Fruit fly (Drosophila melanogaster) whole organism, embryonic: ENCODE results near the gene CAHbeta.

Experiments used
- Adf1 ChIP-seq: fragments of 200-800 bp; sonication (Bioruptor generic); IDR thresholded peaks from 2 replicates; pipeline ENCODE4 v1.3.6; 2022; ENCODE audit warnings: missing biosample characterization, missing genetic modification characterization
- CG10147 ChIP-seq: fragments of 200-800 bp; sonication (Bioruptor generic); optimal IDR thresholded peaks from 2 replicates; lab custom pipeline; 2019; ENCODE audit warnings: missing biosample characterization, mild to moderate bottlenecking, missing genetic modification characterization, moderate library complexity
- CG10209 ChIP-seq: fragments of 200-800 bp; sonication (Bioruptor generic); optimal IDR thresholded peaks from 3 replicates; lab custom pipeline; 2017; ENCODE audit warnings: missing biosample characterization, mild to moderate bottlenecking, missing genetic modification characterization, missing genetic modification reagents
- CG10431 ChIP-seq: fragments of 200-800 bp; sonication (Bioruptor generic); optimal IDR thresholded peaks from 3 replicates; lab custom pipeline; 2018; ENCODE audit warnings: missing biosample characterization, mild to moderate bottlenecking, missing genetic modification characterization
- CG12236 ChIP-seq: fragments of 200-800 bp; sonication (Bioruptor generic); optimal IDR thresholded peaks from 2 replicates; lab custom pipeline; 2016; ENCODE audit warnings: missing biosample characterization, missing genetic modification characterization
- CG1603 ChIP-seq: fragments of 200-800 bp; sonication (Bioruptor generic); optimal IDR thresholded peaks from 2 replicates; lab custom pipeline; 2019; ENCODE audit warnings: missing biosample characterization, mild to moderate bottlenecking, missing genetic modification characterization, moderate library complexity
- CG17568 ChIP-seq: fragments of 200-800 bp; sonication (Bioruptor generic); optimal IDR thresholded peaks from 2 replicates; lab custom pipeline; 2018; ENCODE audit warnings: missing biosample characterization, mild to moderate bottlenecking, missing genetic modification characterization, moderate library complexity
- CG17802 ChIP-seq: fragments of 200-800 bp; sonication (Bioruptor generic); optimal IDR thresholded peaks from 2 replicates; lab custom pipeline; 2018; ENCODE audit warnings: missing biosample characterization, mild to moderate bottlenecking, missing genetic modification characterization, moderate library complexity
- CG18011 ChIP-seq: fragments of 200-800 bp; sonication (Bioruptor generic); optimal IDR thresholded peaks from 2 replicates; lab custom pipeline; 2017; ENCODE audit warnings: missing biosample characterization, missing genetic modification characterization, mild to moderate bottlenecking, moderate library complexity, missing genotype
- CG2120 ChIP-seq: fragments of 200-800 bp; sonication (Bioruptor generic); optimal IDR thresholded peaks from 3 replicates; lab custom pipeline; 2016; ENCODE audit warnings: missing biosample characterization, missing genetic modification characterization
- CG34224 ChIP-seq: fragments of 200-800 bp; sonication (Bioruptor generic); IDR thresholded peaks from 3 replicates; pipeline ENCODE4 v1.3.6; 2022; ENCODE audit warnings: missing biosample characterization, missing genetic modification characterization; ENCODE audit not compliant: partially characterized antibody
- CG3726 ChIP-seq: fragments of 200-800 bp; sonication (Bioruptor generic); IDR thresholded peaks from 3 replicates; pipeline ENCODE4, ENCODE4 v1.3.6; 2022; ENCODE audit warnings: missing biosample characterization, missing genetic modification characterization
- CG6272 ChIP-seq: fragments of 200-800 bp; sonication (Bioruptor generic); IDR thresholded peaks from 2 replicates; pipeline ENCODE4 v1.3.6; 2022; ENCODE audit warnings: missing biosample characterization, missing genetic modification characterization
- CTCF ChIP-seq: fragments of 200-800 bp; sonication (Bioruptor generic); optimal IDR thresholded peaks from 2 replicates; lab custom pipeline; 2017; ENCODE audit warnings: missing biosample characterization, mild to moderate bottlenecking, missing genetic modification characterization, moderate library complexity
- Chrac-16 ChIP-seq: fragments of 200-800 bp; sonication (Bioruptor generic); optimal IDR thresholded peaks from 3 replicates; lab custom pipeline; 2016; ENCODE audit warnings: missing biosample characterization, missing genetic modification characterization
- D19B ChIP-seq: fragments of 200-800 bp; sonication (Bioruptor generic); optimal IDR thresholded peaks from 2 replicates; lab custom pipeline; 2017; ENCODE audit warnings: missing biosample characterization, mild to moderate bottlenecking, missing genetic modification characterization
- E2f1 ChIP-seq: fragments of 200-800 bp; sonication (Bioruptor generic); IDR thresholded peaks from 2 replicates; pipeline ENCODE4 v1.3.6; 2022; ENCODE audit warnings: missing biosample characterization, missing genetic modification characterization
- Fer1 ChIP-seq: fragments of 200-800 bp; sonication (Bioruptor generic); optimal IDR thresholded peaks from 2 replicates; lab custom pipeline; 2017; ENCODE audit warnings: missing biosample characterization, mild to moderate bottlenecking, missing genetic modification characterization
- Hey ChIP-seq: fragments of 200-800 bp; sonication (Bioruptor generic); optimal IDR thresholded peaks from 3 replicates; lab custom pipeline; 2018; ENCODE audit warnings: missing biosample characterization, mild to moderate bottlenecking, missing genetic modification characterization
- Med ChIP-seq: fragments of 200-800 bp; sonication (Bioruptor generic); peaks from one replicate; lab custom pipeline; 2016; ENCODE audit warnings: missing biosample characterization, missing genetic modification characterization, mild to moderate bottlenecking, inconsistent platforms, moderate library complexity
- Myb ChIP-seq: fragments of 200-800 bp; sonication (Bioruptor generic); optimal IDR thresholded peaks from 2 replicates; lab custom pipeline; 2016; ENCODE audit warnings: missing biosample characterization, missing genetic modification characterization
- Opbp ChIP-seq: fragments of 200-800 bp; sonication (Bioruptor generic); IDR thresholded peaks from 3 replicates; pipeline ENCODE4 v1.3.6; 2022; ENCODE audit warnings: missing biosample characterization, missing genetic modification characterization; ENCODE audit not compliant: partially characterized antibody
- Pdp1 ChIP-seq, 2 experiments: fragments of 200-800 bp; sonication (Bioruptor generic); optimal IDR thresholded peaks; 3 replicates each; lab custom pipeline; 2016; ENCODE audit warnings: missing biosample characterization in 2 of 2, missing genetic modification characterization in 2 of 2, mild to moderate bottlenecking in 1 of 2, moderate library complexity in 1 of 2
- Usf ChIP-seq: fragments of 200-800 bp; sonication (Bioruptor generic); optimal IDR thresholded peaks from 2 replicates; lab custom pipeline; 2017; ENCODE audit warnings: missing genotype, missing biosample characterization, missing genetic modification characterization
- YL-1 ChIP-seq: fragments of 200-800 bp; sonication (Bioruptor generic); optimal IDR thresholded peaks from 3 replicates; lab custom pipeline; 2017; ENCODE audit warnings: missing biosample characterization, mild to moderate bottlenecking, missing genetic modification characterization
- ato ChIP-seq: fragments of 200-800 bp; sonication (Bioruptor generic); IDR thresholded peaks from 2 replicates; pipeline ENCODE4 v1.3.6; 2022; ENCODE audit warnings: missing biosample characterization, missing genetic modification characterization; ENCODE audit not compliant: partially characterized antibody
- bowl ChIP-seq: fragments of 200-800 bp; sonication (Bioruptor generic); IDR thresholded peaks from 2 replicates; pipeline ENCODE4 v1.3.6; 2022; ENCODE audit warnings: missing biosample characterization, missing genetic modification characterization
- cg ChIP-seq: fragments of 200-800 bp; sonication (Bioruptor generic); optimal IDR thresholded peaks from 3 replicates; lab custom pipeline; 2019; ENCODE audit warnings: missing biosample characterization, mild to moderate bottlenecking, missing genetic modification characterization, moderate library complexity
- disco-r ChIP-seq: fragments of 200-800 bp; sonication (Bioruptor generic); optimal IDR thresholded peaks from 2 replicates; lab custom pipeline; 2016; ENCODE audit warnings: missing biosample characterization, missing genetic modification characterization
- dmrt99B ChIP-seq: fragments of 200-800 bp; sonication (Bioruptor generic); optimal IDR thresholded peaks from 2 replicates; lab custom pipeline; 2018; ENCODE audit warnings: missing biosample characterization, mild to moderate bottlenecking, missing genetic modification characterization, moderate library complexity
- ems ChIP-seq: fragments of 200-800 bp; sonication (Bioruptor generic); optimal IDR thresholded peaks from 3 replicates; lab custom pipeline; 2016; ENCODE audit warnings: missing biosample characterization, missing genetic modification characterization
- eve ChIP-seq, 2 experiments: fragments of >200 bp; optimal IDR thresholded peaks; 2 replicates each; lab custom pipeline; 2017; ENCODE audit warnings: missing biosample characterization in 2 of 2, missing genetic modification characterization in 2 of 2
- ewg ChIP-seq: fragments of 200-800 bp; sonication (Bioruptor generic); optimal IDR thresholded peaks from 3 replicates; lab custom pipeline; 2017; ENCODE audit warnings: mild to moderate bottlenecking, missing biosample characterization, missing genetic modification reagents, missing genetic modification characterization
- eyg ChIP-seq: fragments of 200-800 bp; sonication (Bioruptor generic); optimal IDR thresholded peaks from 3 replicates; lab custom pipeline; 2016; ENCODE audit warnings: missing biosample characterization, missing genetic modification characterization
- gce ChIP-seq: fragments of 200-800 bp; sonication (Bioruptor generic); IDR thresholded peaks from 3 replicates; pipeline ENCODE4 v1.3.6; 2022; ENCODE audit warnings: missing biosample characterization, missing genetic modification characterization
- gcm ChIP-seq: fragments of 200-800 bp; sonication (Bioruptor generic); optimal IDR thresholded peaks from 2 replicates; lab custom pipeline; 2019; ENCODE audit warnings: missing biosample characterization, mild to moderate bottlenecking, missing genetic modification characterization, moderate library complexity
- gt ChIP-seq: fragments of 200-800 bp; sonication (Bioruptor generic); IDR thresholded peaks from 2 replicates; pipeline ENCODE4 v1.3.6; 2022; ENCODE audit warnings: missing biosample characterization, missing genetic modification characterization
- inv ChIP-seq: fragments of 200-800 bp; sonication (Bioruptor generic); IDR thresholded peaks from 2 replicates; pipeline ENCODE4 v1.3.6; 2022; ENCODE audit warnings: missing biosample characterization, missing genetic modification characterization; ENCODE audit not compliant: partially characterized antibody
- nmo ChIP-seq: fragments of 200-800 bp; sonication (Bioruptor generic); optimal IDR thresholded peaks from 2 replicates; lab custom pipeline; 2018; ENCODE audit warnings: missing biosample characterization, mild to moderate bottlenecking, missing genetic modification characterization, moderate library complexity
- p53 ChIP-seq: fragments of 200-800 bp; sonication (Bioruptor generic); optimal IDR thresholded peaks from 2 replicates; lab custom pipeline; 2016; ENCODE audit warnings: missing biosample characterization, missing genetic modification characterization
- prd ChIP-seq, 3 experiments: fragments of >200 bp in 2 of 3; fragments of 200-800 bp in 1 of 3; sonication (Bioruptor generic) in 1 of 3; optimal IDR thresholded peaks in 2 of 3; IDR thresholded peaks in 1 of 3; 2 replicates in 2 of 3; 3 replicates in 1 of 3; pipeline versions ENCODE4 v1.3.6 to Lab custom; 2017 to 2022; ENCODE audit warnings: missing biosample characterization in 1 of 3, missing genetic modification characterization in 1 of 3
- pum ChIP-seq: fragments of 200-800 bp; sonication (Bioruptor generic); optimal IDR thresholded peaks from 2 replicates; lab custom pipeline; 2016; ENCODE audit warnings: missing biosample characterization, missing genetic modification characterization
- scrt ChIP-seq: fragments of 200-800 bp; sonication (Bioruptor generic); optimal IDR thresholded peaks from 2 replicates; lab custom pipeline; 2018; ENCODE audit warnings: missing biosample characterization, mild to moderate bottlenecking, missing genetic modification characterization, moderate library complexity
- sisA ChIP-seq: fragments of 200-800 bp; sonication (Bioruptor generic); IDR thresholded peaks from 2 replicates; pipeline ENCODE4 v1.3.6; 2022; ENCODE audit warnings: missing biosample characterization, missing genetic modification characterization
- slbo ChIP-seq: fragments of 200-800 bp; sonication (Bioruptor generic); IDR thresholded peaks from 2 replicates; pipeline ENCODE4 v1.3.6; 2022; ENCODE audit warnings: missing biosample characterization, missing genetic modification characterization
- slou ChIP-seq: fragments of 200-800 bp; sonication (Bioruptor generic); optimal IDR thresholded peaks from 3 replicates; lab custom pipeline; 2016; ENCODE audit warnings: missing biosample characterization, missing genetic modification characterization
- ssp ChIP-seq: fragments of 200-800 bp; sonication (Bioruptor generic); IDR thresholded peaks from 2 replicates; pipeline ENCODE4 v1.3.6; 2022; ENCODE audit warnings: missing biosample characterization, missing genetic modification characterization
- tio ChIP-seq: fragments of 200-800 bp; sonication (Bioruptor generic); optimal IDR thresholded peaks from 2 replicates; lab custom pipeline; 2017; ENCODE audit warnings: missing biosample characterization, missing genetic modification characterization, inconsistent platforms
- unc-4 ChIP-seq: fragments of 200-800 bp; sonication (Bioruptor generic); IDR thresholded peaks from 2 replicates; pipeline ENCODE4 v1.3.6; 2022; ENCODE audit warnings: missing biosample characterization, missing genetic modification characterization; ENCODE audit not compliant: partially characterized antibody
- yki ChIP-seq: fragments of >200 bp; optimal IDR thresholded peaks from 3 replicates; lab custom pipeline; 2018
- zfh2 ChIP-seq: fragments of 200-800 bp; sonication (Bioruptor generic); optimal IDR thresholded peaks from 2 replicates; lab custom pipeline; 2016; ENCODE audit warnings: missing biosample characterization, missing genetic modification characterization

CAHbeta gene

dm6 chr3R:8963756-8964342 lies 16.8 kb upstream of the CAHbeta start (continued):
- no peak for TF ChIP-seq ems (GFP tag; lab: Kevin White, UChicago)
- no peak for TF ChIP-seq CG17802
- no peak for TF ChIP-seq Myb (GFP tag; lab: Kevin White, UChicago)
- TF ChIP-seq E2f1 (GFP tag; lab: Robert Waterston, UW) = 0 out of 2 replicates have a peak, but pooled peaks have one; percentile 8
- TF ChIP-seq ssp = no peak
- TF ChIP-seq yki = no peak
- TF ChIP-seq CG1603 = peak; percentile 64
- TF ChIP-seq unc-4 (GFP tag; lab: Robert Waterston, UW) = no peak
- TF ChIP-seq ato (GFP tag; lab: Robert Waterston, UW) = no peak
- TF ChIP-seq sisA (GFP tag; lab: Robert Waterston, UW) = no peak; the same call in 1 of the 2 replicates
- no peak for TF ChIP-seq CTCF (GFP tag; lab: Kevin White, UChicago)
- TF ChIP-seq Opbp (GFP tag; lab: Robert Waterston, UW) = no peak
- TF ChIP-seq Fer1 (GFP tag; lab: Kevin White, UChicago) = no peak
- no peak for TF ChIP-seq scrt
- TF ChIP-seq slou (GFP tag; lab: Kevin White, UChicago) = no peak
- TF ChIP-seq CG6272 = no peak
- no peak for TF ChIP-seq bowl (GFP tag; lab: Robert Waterston, UW)
- TF ChIP-seq pum (GFP tag; lab: Kevin White, UChicago) = no peak
- no peak for TF ChIP-seq CG12236 (GFP tag; lab: Kevin White, UChicago)
- TF ChIP-seq gt (GFP tag; lab: Robert Waterston, UW) = no peak
- no peak for TF ChIP-seq Adf1 (GFP tag; lab: Robert Waterston, UW)
- TF ChIP-seq Hey (tag; lab: Kevin White, UChicago) = no peak
- TF ChIP-seq cg (GFP tag; lab: Kevin White, UChicago) = no peak
- TF ChIP-seq prd (optimal IDR thresholded peaks at IDR 0.05; lab: Kevin White, UChicago) = no peak
- TF ChIP-seq prd (GFP tag; IDR thresholded peaks at IDR 0.05; lab: Robert Waterston, UW) = peak; percentile 55; the same call in 2 of the 3 replicates
- TF ChIP-seq CG10209 (GFP tag; lab: Kevin White, UChicago) = no peak
- TF ChIP-seq inv (GFP tag; lab: Robert Waterston, UW) = no peak
- no peak for TF ChIP-seq CG18011 (GFP tag; lab: Kevin White, UChicago)
- TF ChIP-seq D19B (GFP tag; lab: Kevin White, UChicago) = no peak
- peak; percentile 76 for TF ChIP-seq dmrt99B (tag; lab: Kevin White, UChicago)
- TF ChIP-seq CG3726 = 0 out of 3 replicates have a peak, but pooled peaks have one; percentile 32
- no peak for TF ChIP-seq gce (GFP tag; lab: Robert Waterston, UW)
- TF ChIP-seq CG34224 = no peak
- no peak for TF ChIP-seq slbo
- TF ChIP-seq Pdp1 (GFP tag; optimal IDR thresholded peaks at IDR 0.05; lab: Kevin White, UChicago) = no peak
- no peak for TF ChIP-seq Usf (GFP tag; lab: Kevin White, UChicago)
- peak; percentile 32 for TF ChIP-seq ewg (GFP tag; lab: Kevin White, UChicago)
- TF ChIP-seq eve (GFP tag; optimal IDR thresholded peaks at IDR 0.05; lab: Kevin White, UChicago) = peak in 1 of 2 experiments; percentile 11
- no peak for TF ChIP-seq p53 (GFP tag; lab: Kevin White, UChicago)
- TF ChIP-seq CG17568 (GFP tag; lab: Kevin White, UChicago) = no peak
- TF ChIP-seq nmo (GFP tag; lab: Kevin White, UChicago) = peak; percentile 49
- no peak for TF ChIP-seq tio (GFP tag; lab: Kevin White, UChicago)
- no peak for TF ChIP-seq disco-r (GFP tag; lab: Kevin White, UChicago)
- no peak for TF ChIP-seq CG2120
- TF ChIP-seq Med (GFP tag; lab: Kevin White, UChicago) = no peak
- no peak for TF ChIP-seq CG10431
- no peak for TF ChIP-seq zfh2 (GFP tag; lab: Kevin White, UChicago)
- no peak for TF ChIP-seq YL-1
- no peak for TF ChIP-seq CG10147
- TF ChIP-seq eyg (GFP tag; lab: Kevin White, UChicago) = no peak
- TF ChIP-seq Chrac-16 (GFP tag; lab: Kevin White, UChicago) = no peak
- TF ChIP-seq gcm (GFP tag; lab: Kevin White, UChicago) = no peak
